Worm (Caenorhabditis elegans) whole organism, young adult: ENCODE measurements around the gene T03F6.3.

Experiments used
- B0019.2 ChIP-seq: fragments of 200-800 bp; sonication (Bioruptor generic); conservative IDR thresholded peaks from 2 replicates; pipeline ENCODE4 v1.3.6; 2022; ENCODE audit warnings: missing genetic modification reagents, missing genetic modification characterization, missing compliant biosample characterization
- F10E7.11 ChIP-seq: sonication (generic microtip); optimal IDR thresholded peaks from 2 replicates; lab custom pipeline; 2017; ENCODE audit warnings: mild to moderate bottlenecking, missing genetic modification characterization, moderate library complexity, missing compliant biosample characterization
- F23B12.7 ChIP-seq: sonication (generic microtip); optimal IDR thresholded peaks from 2 replicates; lab custom pipeline; 2017; ENCODE audit warnings: missing genetic modification characterization, mild to moderate bottlenecking, missing compliant biosample characterization, antibody characterized with exemption, moderate library complexity; ENCODE audit not compliant: insufficient read depth
- F33H1.4 ChIP-seq: fragments of 200-800 bp; sonication (Bioruptor generic); IDR thresholded peaks from 2 replicates; pipeline ENCODE4 v1.3.6; 2022; ENCODE audit warnings: missing genetic modification reagents, missing genetic modification characterization, missing compliant biosample characterization
- F55B11.4 ChIP-seq: sonication (generic microtip); optimal IDR thresholded peaks from 2 replicates; lab custom pipeline; 2016; ENCODE audit warnings: missing compliant biosample characterization, missing genetic modification characterization, borderline replicate concordance; ENCODE audit not compliant: insufficient read depth
- Y95B8A.8 ChIP-seq: fragments of 200-800 bp; sonication (Bioruptor generic); IDR thresholded peaks from 2 replicates; pipeline ENCODE4 v1.3.6; 2022; ENCODE audit warnings: missing genetic modification reagents, missing genetic modification characterization, missing compliant biosample characterization
- ama-1 ChIP-seq, 3 experiments: fragments of 150-350 bp in 1 of 3; sonication (generic microtip) in 2 of 3; optimal IDR thresholded peaks; 2 replicates each; lab custom pipeline; 2014 to 2018; ENCODE audit warnings: missing biosample characterization in 2 of 3, missing genetic modification characterization in 2 of 3, missing genetic modification reagents in 2 of 3
- aptf-2 ChIP-seq: fragments of 200-800 bp; sonication (Bioruptor generic); conservative IDR thresholded peaks from 2 replicates; pipeline ENCODE4 v1.3.6; 2022; ENCODE audit warnings: missing genetic modification reagents, missing genetic modification characterization, missing compliant biosample characterization
- aptf-3 ChIP-seq: fragments of 200-800 bp; sonication (Bioruptor generic); IDR thresholded peaks from 2 replicates; pipeline ENCODE4 v1.3.6; 2022; ENCODE audit warnings: missing genetic modification characterization, missing compliant biosample characterization
- cebp-2 ChIP-seq: fragments of 200-800 bp; sonication (Bioruptor generic); IDR thresholded peaks from 2 replicates; pipeline ENCODE4 v1.3.6; 2022; ENCODE audit warnings: missing genetic modification characterization, missing compliant biosample characterization
- ceh-58 ChIP-seq: fragments of 200-800 bp; sonication (Bioruptor generic); IDR thresholded peaks from 2 replicates; pipeline ENCODE4 v1.3.6; 2022; ENCODE audit warnings: missing genetic modification characterization, missing compliant biosample characterization
- ceh-79 ChIP-seq: sonication (generic microtip); optimal IDR thresholded peaks from 2 replicates; lab custom pipeline; 2017; ENCODE audit warnings: mild to moderate bottlenecking, missing genetic modification characterization, missing compliant biosample characterization
- ceh-91 ChIP-seq: fragments of 200-800 bp; sonication (Bioruptor generic); IDR thresholded peaks from 2 replicates; pipeline ENCODE4 v1.3.6; 2022; ENCODE audit warnings: missing genetic modification reagents, missing genetic modification characterization, missing compliant biosample characterization
- dpff-1 ChIP-seq: sonication (generic microtip); optimal IDR thresholded peaks from 2 replicates; lab custom pipeline; 2017; ENCODE audit warnings: mild to moderate bottlenecking, missing genetic modification characterization, missing compliant biosample characterization
- dpl-1 ChIP-seq: fragments of 150-350 bp; optimal IDR thresholded peaks from 2 replicates; lab custom pipeline; 2014; ENCODE audit warnings: missing biosample characterization, missing genetic modification reagents, missing genetic modification characterization
- gei-17 ChIP-seq: fragments of 200-800 bp; sonication (Bioruptor generic); optimal IDR thresholded peaks from 2 replicates; lab custom pipeline; 2018; ENCODE audit warnings: mild to moderate bottlenecking, missing genetic modification characterization, missing compliant biosample characterization
- him-1 ChIP-seq: sonication (generic microtip); optimal IDR thresholded peaks from 2 replicates; lab custom pipeline; 2016; ENCODE audit warnings: missing genotype, missing genetic modification reagents, missing genetic modification characterization, missing compliant biosample characterization
- hrde-1 ChIP-seq: sonication (generic microtip); optimal IDR thresholded peaks from 2 replicates; lab custom pipeline; 2016; ENCODE audit warnings: missing genetic modification characterization, mild to moderate bottlenecking, missing compliant biosample characterization, moderate library complexity, missing genotype, missing genetic modification reagents, borderline replicate concordance
- let-607 ChIP-seq, 2 experiments: fragments of 200-800 bp in 1 of 2; sonication (Bioruptor generic) in 1 of 2; sonication (generic microtip) in 1 of 2; optimal IDR thresholded peaks; 2 replicates each; lab custom pipeline; 2016 to 2018; ENCODE audit warnings: mild to moderate bottlenecking in 2 of 2, missing compliant biosample characterization in 2 of 2, missing genetic modification characterization in 2 of 2, moderate library complexity in 2 of 2, missing genotype in 1 of 2
- lsl-1 ChIP-seq: fragments of 200-800 bp; sonication (Bioruptor generic); optimal IDR thresholded peaks from 2 replicates; lab custom pipeline; 2018; ENCODE audit warnings: mild to moderate bottlenecking, missing genetic modification characterization, moderate library complexity, missing compliant biosample characterization
- madf-8 ChIP-seq: fragments of 200-800 bp; sonication (Bioruptor generic); conservative IDR thresholded peaks from 2 replicates; pipeline ENCODE4 v1.3.6; 2022; ENCODE audit warnings: missing genetic modification reagents, missing genetic modification characterization, missing compliant biosample characterization
- nfya-1 ChIP-seq: sonication (generic microtip); optimal IDR thresholded peaks from 2 replicates; lab custom pipeline; 2017; ENCODE audit warnings: antibody characterized with exemption, missing compliant biosample characterization, missing genetic modification characterization, borderline replicate concordance; ENCODE audit not compliant: insufficient read depth
- nhr-90 ChIP-seq: sonication (generic microtip); optimal IDR thresholded peaks from 2 replicates; lab custom pipeline; 2016; ENCODE audit warnings: missing genotype, mild to moderate bottlenecking, missing genetic modification characterization, missing compliant biosample characterization
- snpc-1.3 ChIP-seq: sonication (generic microtip); optimal IDR thresholded peaks from 2 replicates; lab custom pipeline; 2017; ENCODE audit warnings: missing genetic modification characterization, mild to moderate bottlenecking, missing compliant biosample characterization, antibody characterized with exemption, moderate library complexity, missing genotype, missing genetic modification reagents; ENCODE audit not compliant: insufficient read depth
- snpc-4 ChIP-seq, 5 experiments: fragments of 150-350 bp in 1 of 5; sonication (generic microtip) in 4 of 5; optimal IDR thresholded peaks; 2 replicates each; lab custom pipeline; 2014 to 2018; ENCODE audit warnings: missing genetic modification characterization in 5 of 5, missing biosample characterization in 3 of 5, antibody characterized with exemption in 2 of 5, mild to moderate bottlenecking in 2 of 5, missing compliant biosample characterization in 2 of 5, missing genotype in 2 of 5, moderate library complexity in 2 of 5, missing genetic modification reagents in 1 of 5
- somi-1 ChIP-seq: fragments of 200-800 bp; sonication (Bioruptor generic); optimal IDR thresholded peaks from 2 replicates; lab custom pipeline; 2018; ENCODE audit warnings: mild to moderate bottlenecking, missing genetic modification characterization, missing compliant biosample characterization
- tbp1 ChIP-seq: fragments of 200-800 bp; sonication (Bioruptor generic); optimal IDR thresholded peaks from 2 replicates; lab custom pipeline; 2018; ENCODE audit warnings: mild to moderate bottlenecking, missing genetic modification characterization, missing compliant biosample characterization
- xnd-1 ChIP-seq: sonication (generic microtip); optimal IDR thresholded peaks from 2 replicates; lab custom pipeline; 2016; ENCODE audit warnings: missing genotype, missing genetic modification reagents, missing genetic modification characterization, missing compliant biosample characterization
- zfh-2 ChIP-seq: fragments of 200-800 bp; sonication (Bioruptor generic); conservative IDR thresholded peaks from 2 replicates; pipeline ENCODE4 v1.3.6; 2022; ENCODE audit warnings: missing genetic modification reagents, missing genetic modification characterization, missing compliant biosample characterization
- ztf-28 ChIP-seq: fragments of 200-800 bp; sonication (Bioruptor generic); IDR thresholded peaks from 2 replicates; pipeline ENCODE4 v1.3.6; 2022; ENCODE audit warnings: missing genetic modification reagents, missing genetic modification characterization, missing compliant biosample characterization

T03F6.3 gene

ce11 chrIII:13423414-13423813 lies 34.2 kb downstream of the T03F6.3 start, which contains the start of gene exo-1 (continued):
- TF ChIP-seq snpc-1.3 (tag; lab: Kevin White, UChicago) = no peak
- no peak for TF ChIP-seq dpff-1 (tag; lab: Kevin White, UChicago)
- TF ChIP-seq ceh-58 (GFP tag; lab: Robert Waterston, UW) = no peak
- TF ChIP-seq aptf-3 (GFP tag; lab: Robert Waterston, UW) = no peak
- no peak for TF ChIP-seq Y95B8A.8 (GFP tag; lab: Robert Waterston, UW)
- TF ChIP-seq ztf-28 = no peak
- TF ChIP-seq ceh-79 (tag; lab: Kevin White, UChicago) = no peak

- TF ChIP-seq Y95B8A.8 (GFP tag; lab: Robert Waterston, UW) (no peak), let-607 (tag; optimal IDR thresholded peaks at IDR 0.05; lab: Kevin White, UChicago) (peak in 1 of 2 experiments; percentile 61)
Observed at ce11 chrIII:13426036-13426435, 36.8 kb downstream of the T03F6.3 start, which contains the start of gene cope-1. TSS of gene cope-1 (plus strand) at chrIII:13426264.

ce11 chrIII:13427817-13428216 lies 38.6 kb downstream of the T03F6.3 start:
- TF ChIP-seq dpl-1 (GFP tag; lab: Kevin White, UChicago) (no peak), xnd-1 (peak; percentile 21), F33H1.4 (GFP tag; lab: Robert Waterston, UW) (peak; percentile 52; the same call in 1 of the 2 replicates), F23B12.7 (no peak), lsl-1 (GFP tag; lab: Kevin White, UChicago) (peak; percentile 75), aptf-2 (GFP tag; lab: Robert Waterston, UW) (no peak), B0019.2 (GFP tag; lab: Robert Waterston, UW) (no peak), him-1 (tag; lab: Kevin White, UChicago) (peak; percentile 30), ztf-28 (no peak)
- TF ChIP-seq, all 124 proteins: peak for 4

- no peak for TF ChIP-seq madf-8
- no peak for TF ChIP-seq cebp-2 (GFP tag; lab: Robert Waterston, UW)
- no peak for TF ChIP-seq F55B11.4 (tag; lab: Kevin White, UChicago)
- no peak for TF ChIP-seq nhr-90 (tag; lab: Kevin White, UChicago)
- TF ChIP-seq nfya-1 (tag; lab: Kevin White, UChicago) = no peak
- TF ChIP-seq somi-1 (GFP tag; lab: Kevin White, UChicago) = no peak
- no peak for TF ChIP-seq ama-1 (optimal IDR thresholded peaks at IDR 0.05; lab: Kevin White, UChicago)
- no peak for TF ChIP-seq ama-1 (GFP tag; optimal IDR thresholded peaks at IDR 0.05; lab: Kevin White, UChicago)
- TF ChIP-seq tbp1 (GFP tag; lab: Kevin White, UChicago) = no peak
- TF ChIP-seq zfh-2 (GFP tag; lab: Robert Waterston, UW) = no peak
- TF ChIP-seq hrde-1 (tag; lab: Kevin White, UChicago) = no peak
- TF ChIP-seq F10E7.11 (tag; lab: Kevin White, UChicago) = no peak
- TF ChIP-seq snpc-4 (GFP tag; optimal IDR thresholded peaks at IDR 0.05; lab: Kevin White, UChicago) = no peak
- TF ChIP-seq snpc-4 (tag; optimal IDR thresholded peaks at IDR 0.05; lab: Kevin White, UChicago) = no peak
- TF ChIP-seq ceh-91 (GFP tag; lab: Robert Waterston, UW) = no peak
- no peak for TF ChIP-seq gei-17 (GFP tag; lab: Kevin White, UChicago)
Observed at ce11 chrIII:13429668-13430067, 40.5 kb downstream of the T03F6.3 start, which contains the start of gene bli-5. TSS of gene bli-5 (minus strand) at chrIII:13429768.
